Worm (Caenorhabditis elegans) whole organism, L4 larva: ENCODE results near the gene F17A2.16.

Experiments used
- D1046.2 ChIP-seq: fragments of 200-800 bp; sonication (Bioruptor generic); IDR thresholded peaks from 2 replicates; pipeline ENCODE4 v1.3.6; 2022; ENCODE audit warnings: missing genetic modification characterization, missing compliant biosample characterization
- lin-13 ChIP-seq: fragments of 150-350 bp; optimal IDR thresholded peaks from 2 replicates; lab custom pipeline; 2014; ENCODE audit warnings: missing biosample characterization, missing genetic modification reagents, missing genetic modification characterization
- madf-9 ChIP-seq: fragments of 200-800 bp; sonication (Bioruptor generic); conservative IDR thresholded peaks from 2 replicates; pipeline ENCODE4 v1.3.6; 2022; ENCODE audit warnings: missing genetic modification reagents, missing genetic modification characterization, missing compliant biosample characterization
- nhr-237 ChIP-seq: sonication (generic microtip); optimal IDR thresholded peaks from 2 replicates; lab custom pipeline; 2017; ENCODE audit warnings: missing biosample characterization, missing genetic modification characterization
- nhr-28 ChIP-seq: fragments of 150-350 bp; optimal IDR thresholded peaks from 2 replicates; lab custom pipeline; 2014; ENCODE audit warnings: missing biosample characterization, missing genetic modification characterization
- set-16 ChIP-seq: fragments of 200-800 bp; sonication (Bioruptor generic); IDR thresholded peaks from 2 replicates; pipeline ENCODE4 v1.3.6; 2022; ENCODE audit warnings: missing genetic modification reagents, missing genetic modification characterization, missing compliant biosample characterization
- snpc-1.2 ChIP-seq: fragments of 200-800 bp; sonication (Bioruptor generic); IDR thresholded peaks from 2 replicates; pipeline ENCODE4 v1.3.6; 2022; ENCODE audit warnings: missing genetic modification reagents, missing genetic modification characterization, missing compliant biosample characterization
- unc-62 ChIP-seq, 3 experiments: fragments of 150-350 bp in 1 of 3; sonication (generic microtip); optimal IDR thresholded peaks in 2 of 3; peaks in 1 of 3; 1 replicate in 1 of 3; 2 replicates in 2 of 3; lab custom pipeline; 2014 to 2017; ENCODE audit warnings: missing biosample characterization in 3 of 3, missing genetic modification characterization in 3 of 3, missing genetic modification reagents in 3 of 3, missing genotype in 1 of 3

- TF ChIP-seq snpc-1.2, result no peak
- no peak for TF ChIP-seq D1046.2
- no peak for TF ChIP-seq set-16 (GFP tag; lab: Robert Waterston, UW)
- no peak for TF ChIP-seq lin-13 (GFP tag; lab: Kevin White, UChicago)
- no peak for TF ChIP-seq nhr-28 (tag; lab: Kevin White, UChicago)
- TF ChIP-seq madf-9, result no peak
- no peak for TF ChIP-seq nhr-237
- no peak for TF ChIP-seq unc-62 (GFP tag; optimal IDR thresholded peaks at IDR 0.05 in 1 of 2; lab: Kevin White, UChicago)
- TF ChIP-seq unc-62 (tag; optimal IDR thresholded peaks at IDR 0.05; lab: Kevin White, UChicago), result no peak
Observed at ce11 chrX:12288254-12288653, 20.0 kb upstream of the F17A2.16 start, which contains the start of gene C04B4.5.
